Worm (Caenorhabditis elegans) whole organism, L3 larva: ENCODE results near the gene nhr-283.

Experiments
- ama-1 ChIP-seq: fragments of 150-350 bp; optimal IDR thresholded peaks from 2 replicates; lab custom pipeline; 2018
- ceh-16 ChIP-seq: sonication (generic microtip); optimal IDR thresholded peaks from 2 replicates; lab custom pipeline; 2017; ENCODE audit warnings: missing biosample characterization, missing genetic modification characterization
- ceh-82 ChIP-seq: fragments of 150-350 bp; optimal IDR thresholded peaks from 2 replicates; lab custom pipeline; 2014; ENCODE audit warnings: missing biosample characterization, missing genetic modification characterization
- egl-27 ChIP-seq: sonication (generic microtip); optimal IDR thresholded peaks from 4 replicates; lab custom pipeline; 2017; ENCODE audit warnings: missing biosample characterization, missing genetic modification reagents, missing genetic modification characterization
- elt-1 ChIP-seq: fragments of 150-350 bp; optimal IDR thresholded peaks from 2 replicates; lab custom pipeline; 2014; ENCODE audit warnings: missing biosample characterization, missing genetic modification characterization
- elt-2 ChIP-seq: sonication (generic microtip); optimal IDR thresholded peaks from 2 replicates; lab custom pipeline; 2016; ENCODE audit warnings: missing genetic modification reagents, mild to moderate bottlenecking, missing genetic modification characterization, missing compliant biosample characterization
- elt-3 ChIP-seq, 3 experiments: fragments of 150-350 bp in 1 of 3; sonication (generic microtip) in 2 of 3; optimal IDR thresholded peaks; 2 replicates in 2 of 3; 4 replicates in 1 of 3; lab custom pipeline; 2014 to 2017; ENCODE audit warnings: missing biosample characterization in 3 of 3, missing genetic modification characterization in 3 of 3
- lin-15B ChIP-seq: fragments of 150-350 bp; optimal IDR thresholded peaks from 2 replicates; lab custom pipeline; 2014; ENCODE audit warnings: missing biosample characterization, missing genetic modification characterization
- nhr-11 ChIP-seq: fragments of 150-350 bp; optimal IDR thresholded peaks from 2 replicates; lab custom pipeline; 2014; ENCODE audit warnings: missing biosample characterization, missing genetic modification characterization
- nhr-237 ChIP-seq: fragments of 150-350 bp; optimal IDR thresholded peaks from 2 replicates; lab custom pipeline; 2014; ENCODE audit warnings: missing biosample characterization, missing genetic modification characterization
- nhr-28 ChIP-seq: fragments of 150-350 bp; optimal IDR thresholded peaks from 2 replicates; lab custom pipeline; 2014; ENCODE audit warnings: missing biosample characterization, missing genetic modification characterization
- pha-4 ChIP-seq: fragments of 150-350 bp; optimal IDR thresholded peaks from 2 replicates; lab custom pipeline; 2014; ENCODE audit warnings: missing biosample characterization, missing genetic modification reagents, missing genetic modification characterization
- zag-1 ChIP-seq: fragments of 150-350 bp; optimal IDR thresholded peaks from 2 replicates; lab custom pipeline; 2014; ENCODE audit warnings: missing biosample characterization, missing genetic modification characterization
- ztf-4 ChIP-seq: fragments of 150-350 bp; optimal IDR thresholded peaks from 2 replicates; lab custom pipeline; 2014; ENCODE audit warnings: missing biosample characterization, missing genetic modification characterization

ce11 chrV:15793270-15793669 lies 16.7 kb upstream of the nhr-283 start, which contains the start of gene T26E4.7:
- TF ChIP-seq ceh-16 (tag; lab: Kevin White, UChicago) (no peak), elt-2 (tag; lab: Kevin White, UChicago) (no peak), ztf-4 (tag; lab: Kevin White, UChicago) (no peak), pha-4 (tag; lab: Kevin White, UChicago) (no peak), egl-27 (tag; lab: Kevin White, UChicago) (no peak), elt-1 (no peak), ama-1 (lab: Kevin White, UChicago) (no peak), zag-1 (tag; lab: Kevin White, UChicago) (no peak), nhr-237 (tag; lab: Kevin White, UChicago) (no peak), elt-3 (tag; optimal IDR thresholded peaks at IDR 0.05; lab: Kevin White, UChicago) (no peak), ceh-82 (tag; lab: Kevin White, UChicago) (no peak), lin-15B (tag; lab: Kevin White, UChicago) (no peak), nhr-11 (tag; lab: Kevin White, UChicago) (no peak), nhr-28 (no peak)
